Fruit fly (Drosophila melanogaster) whole organism, wandering third instar larva: ENCODE data around the gene Trs33.

Experiments used
- Abd-B ChIP-seq: fragments of >200 bp; optimal IDR thresholded peaks from 2 replicates; lab custom pipeline; 2017; ENCODE audit warnings: missing biosample characterization, missing genetic modification characterization
- CG32264 ChIP-seq: fragments of 200-800 bp; sonication (Bioruptor generic); optimal IDR thresholded peaks from 2 replicates; lab custom pipeline; 2016; ENCODE audit warnings: missing biosample characterization, missing genetic modification characterization
- CG9705 ChIP-seq: fragments of 200-800 bp; sonication (Bioruptor generic); optimal IDR thresholded peaks from 2 replicates; lab custom pipeline; 2018; ENCODE audit warnings: missing biosample characterization, mild to moderate bottlenecking, missing genetic modification characterization
- CrebA ChIP-seq: fragments of 200-800 bp; sonication (Bioruptor generic); optimal IDR thresholded peaks from 2 replicates; lab custom pipeline; 2016; ENCODE audit warnings: missing biosample characterization, mild to moderate bottlenecking, missing genetic modification characterization, borderline replicate concordance
- Dfd ChIP-seq: fragments of >200 bp; optimal IDR thresholded peaks from 2 replicates; lab custom pipeline; 2017; ENCODE audit warnings: missing biosample characterization, missing genetic modification characterization
- GATAd ChIP-seq: sonication (Bioruptor generic); optimal IDR thresholded peaks from 2 replicates; lab custom pipeline; 2016; ENCODE audit warnings: missing biosample characterization, missing genetic modification characterization
- HLH106 ChIP-seq: fragments of 200-800 bp; optimal IDR thresholded peaks from 3 replicates; lab custom pipeline; 2019; ENCODE audit warnings: missing biosample characterization, mild to moderate bottlenecking, missing genetic modification characterization, moderate library complexity
- Hnf4 ChIP-seq: fragments of 200-800 bp; sonication (Bioruptor generic); optimal IDR thresholded peaks from 2 replicates; lab custom pipeline; 2016; ENCODE audit warnings: missing biosample characterization, mild to moderate bottlenecking, missing genetic modification characterization
- Hr78 ChIP-seq: fragments of >200 bp; optimal IDR thresholded peaks from 2 replicates; lab custom pipeline; 2017; ENCODE audit warnings: missing biosample characterization, missing genetic modification characterization
- Hr83 ChIP-seq: fragments of 200-300 bp; sonication (Bioruptor generic); optimal IDR thresholded peaks from 2 replicates; lab custom pipeline; 2016; ENCODE audit warnings: missing biosample characterization, mild to moderate bottlenecking, missing genetic modification characterization, moderate library complexity; ENCODE audit not compliant: poor library complexity, severe bottlenecking
- Jra ChIP-seq: sonication (Bioruptor generic); optimal IDR thresholded peaks from 2 replicates; lab custom pipeline; 2016; ENCODE audit warnings: missing biosample characterization, missing genetic modification characterization
- Mio ChIP-seq: sonication (Bioruptor generic); optimal IDR thresholded peaks from 2 replicates; lab custom pipeline; 2016; ENCODE audit warnings: missing biosample characterization, missing genetic modification characterization
- Myc ChIP-seq: fragments of >200 bp; optimal IDR thresholded peaks from 2 replicates; lab custom pipeline; 2017
- N ChIP-seq: fragments of >200 bp; optimal IDR thresholded peaks from 2 replicates; lab custom pipeline; 2018; ENCODE audit warnings: missing biosample characterization, missing external identifiers, missing genetic modification characterization
- OdsH ChIP-seq: fragments of 200-800 bp; sonication (Bioruptor generic); optimal IDR thresholded peaks from 2 replicates; lab custom pipeline; 2016; ENCODE audit warnings: missing biosample characterization, mild to moderate bottlenecking, missing genetic modification characterization
- Rel ChIP-seq, 2 experiments: fragments of 200-800 bp; sonication (Bioruptor generic) in 1 of 2; optimal IDR thresholded peaks; 2 replicates in 1 of 2; 3 replicates in 1 of 2; lab custom pipeline; 2016 to 2019; ENCODE audit warnings: mild to moderate bottlenecking in 2 of 2, missing biosample characterization in 2 of 2, missing genetic modification characterization in 2 of 2, moderate library complexity in 1 of 2
- Sp1 ChIP-seq: fragments of 200-800 bp; sonication (Bioruptor generic); optimal IDR thresholded peaks from 3 replicates; lab custom pipeline; 2019; ENCODE audit warnings: missing biosample characterization, mild to moderate bottlenecking, missing genetic modification characterization, moderate library complexity
- Vsx2 ChIP-seq: fragments of 200-300, 225-300 bp; sonication (Bioruptor generic); optimal IDR thresholded peaks from 2 replicates; lab custom pipeline; 2018; ENCODE audit warnings: missing biosample characterization, missing genetic modification characterization; ENCODE audit not compliant: partially characterized antibody
- br ChIP-seq: fragments of 200-800 bp; sonication (Bioruptor generic); optimal IDR thresholded peaks from 2 replicates; lab custom pipeline; 2016; ENCODE audit warnings: missing biosample characterization, missing genetic modification characterization
- brk ChIP-seq: fragments of 200-800 bp; sonication (Bioruptor generic); optimal IDR thresholded peaks from 2 replicates; lab custom pipeline; 2016; ENCODE audit warnings: missing biosample characterization, mild to moderate bottlenecking, missing genetic modification characterization
- dmrt93B ChIP-seq: fragments of 200-800 bp; sonication (Bioruptor generic); optimal IDR thresholded peaks from 2 replicates; lab custom pipeline; 2018; ENCODE audit warnings: missing biosample characterization, mild to moderate bottlenecking, missing genetic modification characterization
- ey ChIP-seq: fragments of 200-800 bp; sonication (Bioruptor generic); optimal IDR thresholded peaks from 2 replicates; lab custom pipeline; 2016; ENCODE audit warnings: missing biosample characterization, missing genetic modification characterization
- foxo ChIP-seq, 2 experiments: fragments of 200-800 bp; sonication (Bioruptor generic); optimal IDR thresholded peaks; 2 replicates in 1 of 2; 3 replicates in 1 of 2; lab custom pipeline; 2016 to 2017; ENCODE audit warnings: missing biosample characterization in 2 of 2, missing genetic modification characterization in 2 of 2
- fru ChIP-seq: fragments of 200-800 bp; sonication (Bioruptor generic); optimal IDR thresholded peaks from 3 replicates; lab custom pipeline; 2016; ENCODE audit warnings: missing biosample characterization, mild to moderate bottlenecking, missing genetic modification characterization
- h ChIP-seq: fragments of 200-800 bp; sonication (Bioruptor generic); optimal IDR thresholded peaks from 3 replicates; lab custom pipeline; 2016; ENCODE audit warnings: missing biosample characterization, mild to moderate bottlenecking, missing genetic modification characterization
- lola ChIP-seq: fragments of >200 bp; optimal IDR thresholded peaks from 2 replicates; lab custom pipeline; 2017; ENCODE audit warnings: missing biosample characterization, missing genetic modification characterization
- pan ChIP-seq: fragments of >200 bp; optimal IDR thresholded peaks from 2 replicates; lab custom pipeline; 2017
- rgr ChIP-seq: fragments of 200-800 bp; sonication (Bioruptor generic); optimal IDR thresholded peaks from 3 replicates; lab custom pipeline; 2016; ENCODE audit warnings: missing biosample characterization, mild to moderate bottlenecking, missing genetic modification characterization
- sage ChIP-seq: fragments of 200-800 bp; sonication (Bioruptor generic); optimal IDR thresholded peaks from 2 replicates; lab custom pipeline; 2016; ENCODE audit warnings: missing biosample characterization, mild to moderate bottlenecking, missing genetic modification characterization
- tai ChIP-seq: sonication (Bioruptor generic); optimal IDR thresholded peaks from 2 replicates; lab custom pipeline; 2016; ENCODE audit warnings: missing biosample characterization, missing genetic modification characterization
- woc ChIP-seq: sonication (Bioruptor generic); optimal IDR thresholded peaks from 2 replicates; lab custom pipeline; 2016; ENCODE audit warnings: missing biosample characterization, mild to moderate bottlenecking, missing genetic modification characterization

Gene Trs33

dm6 chr3R:15369742-15370141 lies 18.9 kb upstream of the Trs33 start, which contains the start of gene CG14868:
CG14868 (minus strand) TSS chr3R:15369945.
- no peak for TF ChIP-seq GATAd (GFP tag; lab: Kevin White, UChicago)

- TF ChIP-seq foxo (GFP tag; optimal IDR thresholded peaks at IDR 0.05; lab: Kevin White, UChicago) (peak in 1 of 2 experiments; percentile 39), ey (GFP tag; lab: Kevin White, UChicago) (no peak), N (GFP tag; lab: Kevin White, UChicago) (no peak), rgr (GFP tag; lab: Kevin White, UChicago) (peak; percentile 8), Rel (GFP tag; optimal IDR thresholded peaks at IDR 0.05; lab: Kevin White, UChicago) (no peak), Rel (tag; optimal IDR thresholded peaks at IDR 0.05; lab: Kevin White, UChicago) (no peak)
Observed at dm6 chr3R:15367477-15367876, 16.7 kb upstream of the Trs33 start, which contains the start of gene CG34404. CG34404 (minus strand) TSS chr3R:15367665.

dm6 chr3R:15366839-15367238 lies 16.0 kb upstream of the Trs33 start:
- TF ChIP-seq foxo (GFP tag; optimal IDR thresholded peaks at IDR 0.05; lab: Kevin White, UChicago): peak in 1 of 2 experiments; percentile 63
- no peak for TF ChIP-seq Jra
- TF ChIP-seq lola (GFP tag; lab: Kevin White, UChicago): no peak
- peak; percentile 8 for TF ChIP-seq OdsH (GFP tag; lab: Kevin White, UChicago)
- TF ChIP-seq Sp1 (GFP tag; lab: Kevin White, UChicago): peak; percentile 44
- TF ChIP-seq pan: no peak
- no peak for TF ChIP-seq Vsx2
- TF ChIP-seq dmrt93B: no peak
- TF ChIP-seq HLH106: peak; percentile 48
- TF ChIP-seq ey (GFP tag; lab: Kevin White, UChicago): peak; percentile 31
- peak; percentile 28 for TF ChIP-seq rgr (GFP tag; lab: Kevin White, UChicago)
- TF ChIP-seq, all 38 proteins: peak for 6

- TF ChIP-seq Abd-B (GFP tag; lab: Kevin White, UChicago) (no peak), rgr (GFP tag; lab: Kevin White, UChicago) (peak; percentile 36), Hr83 (GFP tag; lab: Kevin White, UChicago) (peak; percentile 23), foxo (GFP tag; optimal IDR thresholded peaks at IDR 0.05; lab: Kevin White, UChicago) (no peak), Hnf4 (GFP tag; lab: Kevin White, UChicago) (no peak), lola (GFP tag; lab: Kevin White, UChicago) (peak; percentile 22), CrebA (GFP tag; lab: Kevin White, UChicago) (no peak), tai (GFP tag; lab: Kevin White, UChicago) (no peak)
Observed at dm6 chr3R:15363608-15364007, 12.8 kb upstream of the Trs33 start, which contains the start of gene CG6171. CG6171 (minus strand) TSS chr3R:15363857.

- no peak for TF ChIP-seq sage (GFP tag; lab: Kevin White, UChicago)
- no peak for TF ChIP-seq Hr78
- TF ChIP-seq h (GFP tag; lab: Kevin White, UChicago): no peak
- no peak for TF ChIP-seq dmrt93B
- no peak for TF ChIP-seq Myc
- no peak for TF ChIP-seq br (GFP tag; lab: Kevin White, UChicago)
- no peak for TF ChIP-seq CG32264 (GFP tag; lab: Kevin White, UChicago)
- no peak for TF ChIP-seq Dfd (GFP tag; lab: Kevin White, UChicago)
- TF ChIP-seq CrebA (GFP tag; lab: Kevin White, UChicago): no peak
- no peak for TF ChIP-seq CG9705
- TF ChIP-seq Abd-B (GFP tag; lab: Kevin White, UChicago): no peak
- no peak for TF ChIP-seq Mio
- TF ChIP-seq Vsx2: no peak
- TF ChIP-seq woc (GFP tag; lab: Kevin White, UChicago): no peak
- TF ChIP-seq rgr (GFP tag; lab: Kevin White, UChicago): no peak
- no peak for TF ChIP-seq brk
- TF ChIP-seq Hr83 (GFP tag; lab: Kevin White, UChicago): no peak
- no peak for TF ChIP-seq tai (GFP tag; lab: Kevin White, UChicago)
- TF ChIP-seq fru: no peak
Observed at dm6 chr3R:15361490-15361889, 10.7 kb upstream of the Trs33 start, which contains the start of the genes Cog2 and Trax. Cog2 (minus strand) TSS chr3R:15361657. Trax (plus strand) TSS chr3R:15361692.
